Fruit fly (Drosophila melanogaster) whole organism, wandering third instar larva: ENCODE measurements around the gene CG33098.
A peak's percentile ranks its signal among the peaks of the same experiment; 100 is the strongest.

Experiments used
- Abd-B ChIP-seq: fragments of >200 bp; optimal IDR thresholded peaks from 2 replicates; lab custom pipeline; 2017; ENCODE audit warnings: missing biosample characterization, missing genetic modification characterization
- CG32264 ChIP-seq: fragments of 200-800 bp; sonication (Bioruptor generic); optimal IDR thresholded peaks from 2 replicates; lab custom pipeline; 2016; ENCODE audit warnings: missing biosample characterization, missing genetic modification characterization
- CG9705 ChIP-seq: fragments of 200-800 bp; sonication (Bioruptor generic); optimal IDR thresholded peaks from 2 replicates; lab custom pipeline; 2018; ENCODE audit warnings: missing biosample characterization, mild to moderate bottlenecking, missing genetic modification characterization
- CrebA ChIP-seq: fragments of 200-800 bp; sonication (Bioruptor generic); optimal IDR thresholded peaks from 2 replicates; lab custom pipeline; 2016; ENCODE audit warnings: missing biosample characterization, mild to moderate bottlenecking, missing genetic modification characterization, borderline replicate concordance
- Dfd ChIP-seq: fragments of >200 bp; optimal IDR thresholded peaks from 2 replicates; lab custom pipeline; 2017; ENCODE audit warnings: missing biosample characterization, missing genetic modification characterization
- Dif ChIP-seq: fragments of 200-275, 200-300 bp; sonication (Bioruptor generic); optimal IDR thresholded peaks from 2 replicates; lab custom pipeline; 2018; ENCODE audit warnings: missing biosample characterization, missing genetic modification characterization; ENCODE audit not compliant: partially characterized antibody
- GATAd ChIP-seq: sonication (Bioruptor generic); optimal IDR thresholded peaks from 2 replicates; lab custom pipeline; 2016; ENCODE audit warnings: missing biosample characterization, missing genetic modification characterization
- HLH106 ChIP-seq: fragments of 200-800 bp; optimal IDR thresholded peaks from 3 replicates; lab custom pipeline; 2019; ENCODE audit warnings: missing biosample characterization, mild to moderate bottlenecking, missing genetic modification characterization, moderate library complexity
- Hnf4 ChIP-seq: fragments of 200-800 bp; sonication (Bioruptor generic); optimal IDR thresholded peaks from 2 replicates; lab custom pipeline; 2016; ENCODE audit warnings: missing biosample characterization, mild to moderate bottlenecking, missing genetic modification characterization
- Hr78 ChIP-seq: fragments of >200 bp; optimal IDR thresholded peaks from 2 replicates; lab custom pipeline; 2017; ENCODE audit warnings: missing biosample characterization, missing genetic modification characterization
- Hr83 ChIP-seq: fragments of 200-300 bp; sonication (Bioruptor generic); optimal IDR thresholded peaks from 2 replicates; lab custom pipeline; 2016; ENCODE audit warnings: missing biosample characterization, mild to moderate bottlenecking, missing genetic modification characterization, moderate library complexity; ENCODE audit not compliant: poor library complexity, severe bottlenecking
- Jra ChIP-seq: sonication (Bioruptor generic); optimal IDR thresholded peaks from 2 replicates; lab custom pipeline; 2016; ENCODE audit warnings: missing biosample characterization, missing genetic modification characterization
- Mio ChIP-seq: sonication (Bioruptor generic); optimal IDR thresholded peaks from 2 replicates; lab custom pipeline; 2016; ENCODE audit warnings: missing biosample characterization, missing genetic modification characterization
- Myc ChIP-seq: fragments of >200 bp; optimal IDR thresholded peaks from 2 replicates; lab custom pipeline; 2017
- N ChIP-seq: fragments of >200 bp; optimal IDR thresholded peaks from 2 replicates; lab custom pipeline; 2018; ENCODE audit warnings: missing biosample characterization, missing external identifiers, missing genetic modification characterization
- OdsH ChIP-seq: fragments of 200-800 bp; sonication (Bioruptor generic); optimal IDR thresholded peaks from 2 replicates; lab custom pipeline; 2016; ENCODE audit warnings: missing biosample characterization, mild to moderate bottlenecking, missing genetic modification characterization
- Rel ChIP-seq, 2 experiments: fragments of 200-800 bp; sonication (Bioruptor generic) in 1 of 2; optimal IDR thresholded peaks; 2 replicates in 1 of 2; 3 replicates in 1 of 2; lab custom pipeline; 2016 to 2019; ENCODE audit warnings: mild to moderate bottlenecking in 2 of 2, missing biosample characterization in 2 of 2, missing genetic modification characterization in 2 of 2, moderate library complexity in 1 of 2
- Sp1 ChIP-seq: fragments of 200-800 bp; sonication (Bioruptor generic); optimal IDR thresholded peaks from 3 replicates; lab custom pipeline; 2019; ENCODE audit warnings: missing biosample characterization, mild to moderate bottlenecking, missing genetic modification characterization, moderate library complexity
- Vsx2 ChIP-seq: fragments of 200-300, 225-300 bp; sonication (Bioruptor generic); optimal IDR thresholded peaks from 2 replicates; lab custom pipeline; 2018; ENCODE audit warnings: missing biosample characterization, missing genetic modification characterization; ENCODE audit not compliant: partially characterized antibody
- br ChIP-seq: fragments of 200-800 bp; sonication (Bioruptor generic); optimal IDR thresholded peaks from 2 replicates; lab custom pipeline; 2016; ENCODE audit warnings: missing biosample characterization, missing genetic modification characterization
- brk ChIP-seq: fragments of 200-800 bp; sonication (Bioruptor generic); optimal IDR thresholded peaks from 2 replicates; lab custom pipeline; 2016; ENCODE audit warnings: missing biosample characterization, mild to moderate bottlenecking, missing genetic modification characterization
- dl ChIP-seq, 2 experiments: fragments of 175-275, 200-275 bp in 1 of 2; fragments of 200-275 bp in 1 of 2; sonication (Bioruptor generic); optimal IDR thresholded peaks; lab custom pipeline; 2018; ENCODE audit warnings: mild to moderate bottlenecking in 2 of 2, missing biosample characterization in 2 of 2, missing genetic modification characterization in 2 of 2, moderate library complexity in 2 of 2; ENCODE audit not compliant: partially characterized antibody in 2 of 2, insufficient read depth in 1 of 2
- dmrt93B ChIP-seq: fragments of 200-800 bp; sonication (Bioruptor generic); optimal IDR thresholded peaks from 2 replicates; lab custom pipeline; 2018; ENCODE audit warnings: missing biosample characterization, mild to moderate bottlenecking, missing genetic modification characterization
- dsf ChIP-seq: sonication (Bioruptor generic); optimal IDR thresholded peaks from 2 replicates; lab custom pipeline; 2016; ENCODE audit warnings: missing biosample characterization, missing genetic modification characterization, borderline replicate concordance
- ey ChIP-seq: fragments of 200-800 bp; sonication (Bioruptor generic); optimal IDR thresholded peaks from 2 replicates; lab custom pipeline; 2016; ENCODE audit warnings: missing biosample characterization, missing genetic modification characterization
- foxo ChIP-seq, 2 experiments: fragments of 200-800 bp; sonication (Bioruptor generic); optimal IDR thresholded peaks; 2 replicates in 1 of 2; 3 replicates in 1 of 2; lab custom pipeline; 2016 to 2017; ENCODE audit warnings: missing biosample characterization in 2 of 2, missing genetic modification characterization in 2 of 2
- fru ChIP-seq: fragments of 200-800 bp; sonication (Bioruptor generic); optimal IDR thresholded peaks from 3 replicates; lab custom pipeline; 2016; ENCODE audit warnings: missing biosample characterization, mild to moderate bottlenecking, missing genetic modification characterization
- h ChIP-seq: fragments of 200-800 bp; sonication (Bioruptor generic); optimal IDR thresholded peaks from 3 replicates; lab custom pipeline; 2016; ENCODE audit warnings: missing biosample characterization, mild to moderate bottlenecking, missing genetic modification characterization
- jim ChIP-seq: fragments of 175-275, 200-325 bp; sonication (Bioruptor generic); optimal IDR thresholded peaks from 2 replicates; lab custom pipeline; 2016; ENCODE audit warnings: missing biosample characterization, mild to moderate bottlenecking, missing genetic modification characterization
- lola ChIP-seq: fragments of >200 bp; optimal IDR thresholded peaks from 2 replicates; lab custom pipeline; 2017; ENCODE audit warnings: missing biosample characterization, missing genetic modification characterization
- pan ChIP-seq: fragments of >200 bp; optimal IDR thresholded peaks from 2 replicates; lab custom pipeline; 2017
- psq ChIP-seq: fragments of 200-800 bp; sonication (Bioruptor generic); optimal IDR thresholded peaks from 3 replicates; lab custom pipeline; 2017; ENCODE audit warnings: missing biosample characterization, mild to moderate bottlenecking, missing genetic modification characterization, moderate library complexity
- rgr ChIP-seq: fragments of 200-800 bp; sonication (Bioruptor generic); optimal IDR thresholded peaks from 3 replicates; lab custom pipeline; 2016; ENCODE audit warnings: missing biosample characterization, mild to moderate bottlenecking, missing genetic modification characterization
- sage ChIP-seq: fragments of 200-800 bp; sonication (Bioruptor generic); optimal IDR thresholded peaks from 2 replicates; lab custom pipeline; 2016; ENCODE audit warnings: missing biosample characterization, mild to moderate bottlenecking, missing genetic modification characterization
- sv ChIP-seq: fragments of 200-800 bp; sonication (Bioruptor generic); optimal IDR thresholded peaks from 3 replicates; lab custom pipeline; 2016; ENCODE audit warnings: missing biosample characterization, missing genetic modification characterization
- tai ChIP-seq: sonication (Bioruptor generic); optimal IDR thresholded peaks from 2 replicates; lab custom pipeline; 2016; ENCODE audit warnings: missing biosample characterization, missing genetic modification characterization
- usp ChIP-seq: fragments of >200 bp; optimal IDR thresholded peaks from 2 replicates; lab custom pipeline; 2017; ENCODE audit warnings: missing biosample characterization, missing genetic modification characterization
- woc ChIP-seq: sonication (Bioruptor generic); optimal IDR thresholded peaks from 2 replicates; lab custom pipeline; 2016; ENCODE audit warnings: missing biosample characterization, mild to moderate bottlenecking, missing genetic modification characterization

CG33098 gene

DNA sequence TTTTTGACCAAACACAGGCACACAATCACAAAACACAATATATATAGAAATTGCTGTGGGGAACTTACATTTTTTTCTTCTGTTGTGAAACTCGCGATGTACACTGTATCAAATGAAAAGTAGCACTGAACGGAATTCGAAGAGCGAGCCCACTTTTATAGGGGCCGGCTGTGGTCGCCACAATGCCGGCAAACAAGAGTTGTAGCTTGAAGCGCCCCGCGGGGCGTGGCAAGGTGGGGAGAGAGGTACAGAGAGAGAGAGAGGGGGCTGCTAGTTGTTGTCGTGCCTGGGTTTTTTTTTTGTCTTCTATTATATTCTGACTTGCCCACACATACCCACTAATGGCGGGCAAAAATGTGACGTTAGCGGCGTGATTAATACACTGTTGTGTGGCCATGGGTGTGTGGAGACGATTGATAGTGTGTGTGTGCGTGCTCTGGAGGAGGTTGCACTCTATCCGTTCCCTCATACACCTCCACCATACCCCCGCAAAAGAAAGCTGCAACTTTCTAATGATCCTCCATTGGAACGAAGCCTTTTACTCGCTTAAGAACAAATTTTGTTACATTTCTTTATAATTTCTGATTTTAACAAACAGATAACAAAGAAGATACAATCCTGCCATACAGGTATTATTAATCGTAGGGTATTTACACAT, 17.7 kb upstream of the CG33098 start, which contains the start of gene GstD1:
GstD1 (minus strand) TSS at position 134 of the 658 bp plus-strand sequence.
- TF ChIP-seq Myc (lab: Kevin White, UChicago): no peak
- no peak for TF ChIP-seq lola (GFP tag; lab: Kevin White, UChicago)
- TF ChIP-seq dl (GFP tag; optimal IDR thresholded peaks at IDR 0.05; lab: Kevin White, UChicago; ENCODE audit: insufficient read depth in 1 of 2, partially characterized antibody in 2 of 2): peak; percentile 3 to 20
- TF ChIP-seq h (GFP tag; lab: Kevin White, UChicago): peak; percentile 78
- peak; percentile 66 for TF ChIP-seq br
- TF ChIP-seq sage: no peak
- TF ChIP-seq tai (GFP tag; lab: Kevin White, UChicago): no peak
- peak; percentile 34 for TF ChIP-seq sv
- TF ChIP-seq Mio (GFP tag; lab: Kevin White, UChicago): no peak
- no peak for TF ChIP-seq brk
- TF ChIP-seq dsf (GFP tag; lab: Kevin White, UChicago): no peak
- TF ChIP-seq GATAd: no peak
- TF ChIP-seq pan: no peak
- peak; percentile 55 for TF ChIP-seq Hr83 (GFP tag; lab: Kevin White, UChicago)
- no peak for TF ChIP-seq CG32264 (GFP tag; lab: Kevin White, UChicago)
- no peak for TF ChIP-seq CrebA (GFP tag; lab: Kevin White, UChicago)
- TF ChIP-seq Abd-B (GFP tag; lab: Kevin White, UChicago): no peak
- TF ChIP-seq psq (GFP tag; lab: Kevin White, UChicago): peak; percentile 51
- TF ChIP-seq usp: no peak
- TF ChIP-seq Dfd: no peak
- TF ChIP-seq Jra (GFP tag; lab: Kevin White, UChicago): peak; percentile 61
- peak; percentile 33 for TF ChIP-seq rgr (GFP tag; lab: Kevin White, UChicago)
- TF ChIP-seq jim: peak; percentile 83
- peak; percentile 65 for TF ChIP-seq OdsH (GFP tag; lab: Kevin White, UChicago)
- TF ChIP-seq Hnf4 (GFP tag; lab: Kevin White, UChicago): peak; percentile 37
- TF ChIP-seq Rel (GFP tag; optimal IDR thresholded peaks at IDR 0.05; lab: Kevin White, UChicago): no peak
- peak; percentile 85 for TF ChIP-seq Rel (tag; optimal IDR thresholded peaks at IDR 0.05; lab: Kevin White, UChicago)
- peak; percentile 47 for TF ChIP-seq Vsx2
- no peak for TF ChIP-seq N (GFP tag; lab: Kevin White, UChicago)
- peak; percentile 82 for TF ChIP-seq woc (GFP tag; lab: Kevin White, UChicago)
- TF ChIP-seq CG9705 (GFP tag; lab: Kevin White, UChicago): no peak
- peak; percentile 68 for TF ChIP-seq dmrt93B (GFP tag; lab: Kevin White, UChicago)
- peak; percentile 65 for TF ChIP-seq HLH106 (tag; lab: Kevin White, UChicago)
- TF ChIP-seq ey (GFP tag; lab: Kevin White, UChicago): peak; percentile 77
- no peak for TF ChIP-seq Hr78
- TF ChIP-seq foxo (GFP tag; optimal IDR thresholded peaks at IDR 0.05; lab: Kevin White, UChicago): peak in 1 of 2 experiments; percentile 71
- TF ChIP-seq fru: peak; percentile 81
- peak; percentile 32 for TF ChIP-seq Sp1 (GFP tag; lab: Kevin White, UChicago)
- TF ChIP-seq Dif: peak; percentile 81
- TF ChIP-seq, all 38 proteins: peak for 21

DNA sequence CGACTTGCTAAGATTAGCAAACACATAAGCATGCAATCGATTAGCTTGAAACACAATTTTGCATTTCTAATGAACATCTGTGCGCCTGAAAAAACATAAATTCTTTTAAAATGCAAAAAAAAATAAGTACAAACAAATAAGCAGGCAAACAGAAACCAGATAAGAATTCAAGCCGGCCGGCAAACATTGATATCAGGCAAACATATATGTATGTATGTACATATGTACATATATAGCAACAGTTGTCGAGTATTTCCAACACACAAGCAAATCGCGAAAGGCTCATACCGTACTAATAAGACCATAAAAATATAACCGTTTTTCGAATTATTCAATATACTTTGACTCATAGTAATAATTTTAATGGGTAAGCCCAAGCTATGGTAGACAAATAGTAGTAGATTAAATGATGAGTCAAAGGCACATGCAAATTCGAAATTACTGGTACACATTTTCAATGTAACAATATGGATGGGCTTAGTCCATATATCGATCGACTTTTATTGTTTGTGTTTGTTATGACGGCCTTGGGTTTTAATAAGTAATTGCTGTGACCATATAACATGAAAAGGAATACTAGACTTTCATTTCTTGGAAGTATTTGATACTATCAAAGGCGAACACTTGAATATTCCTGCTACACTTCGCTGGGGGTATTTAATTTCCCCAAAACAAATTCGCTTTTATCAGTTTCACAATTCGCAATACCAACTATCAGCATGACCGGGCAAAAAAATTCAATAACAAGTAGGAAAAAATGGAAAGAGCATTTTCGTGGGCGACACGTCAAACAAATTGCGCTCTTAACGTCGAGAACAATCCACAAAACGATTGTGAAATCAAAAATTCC, 17.0 kb upstream of the CG33098 start:
- TF ChIP-seq CrebA (GFP tag; lab: Kevin White, UChicago): peak; percentile 1
- no peak for TF ChIP-seq pan
- TF ChIP-seq Hr78: no peak
- no peak for TF ChIP-seq Hr83 (GFP tag; lab: Kevin White, UChicago)
- TF ChIP-seq woc (GFP tag; lab: Kevin White, UChicago): peak; percentile 27
- peak; percentile 39 for TF ChIP-seq CG9705 (GFP tag; lab: Kevin White, UChicago)
- no peak for TF ChIP-seq Abd-B (GFP tag; lab: Kevin White, UChicago)
- no peak for TF ChIP-seq br
- TF ChIP-seq dsf (GFP tag; lab: Kevin White, UChicago): no peak
- no peak for TF ChIP-seq lola (GFP tag; lab: Kevin White, UChicago)
- TF ChIP-seq Hnf4 (GFP tag; lab: Kevin White, UChicago): no peak
- peak; percentile 25 for TF ChIP-seq CG32264 (GFP tag; lab: Kevin White, UChicago)
- TF ChIP-seq fru: peak; percentile 6
- TF ChIP-seq Jra (GFP tag; lab: Kevin White, UChicago): no peak
